Worm (Caenorhabditis elegans): ENCODE measurements around the gene F26D10.13.

- peak; percentile 93 for TF ChIP-seq nhr-10 (tag; optimal IDR thresholded peaks at IDR 0.05)
- peak; percentile 99 for TF ChIP-seq sma-3 (GFP tag; optimal IDR thresholded peaks at IDR 0.05)
- peak; percentile 90 for TF ChIP-seq nhr-77 (tag; optimal IDR thresholded peaks at IDR 0.05)
- TF ChIP-seq sem-4 (tag; optimal IDR thresholded peaks at IDR 0.05) = peak; percentile 97
- TF ChIP-seq unc-55 (GFP tag; optimal IDR thresholded peaks at IDR 0.05) = peak; percentile 100
- TF ChIP-seq lin-11 (tag; optimal IDR thresholded peaks at IDR 0.05) = peak; percentile 97
- peak; percentile 98 for TF ChIP-seq egl-27 (tag; optimal IDR thresholded peaks at IDR 0.05)
- TF ChIP-seq elt-1 (tag; optimal IDR thresholded peaks at IDR 0.05) = peak; percentile 74
These were observed 14.9 kb downstream of the F26D10.13 start, which contains the start of gene eelo-2 for ce11 chrIV:17249691-17250181.
